Worm (Caenorhabditis elegans): ENCODE measurements around the gene rde-11.

Gene rde-11

ce11 chrIV:13075625-13076252 lies 29.3 kb upstream of the rde-11 start:
- TF ChIP-seq nfya-1 (tag; optimal IDR thresholded peaks at IDR 0.05) (no peak), F13H6.1 (tag; optimal IDR thresholded peaks at IDR 0.05) (no peak), zip-5 (tag; optimal IDR thresholded peaks at IDR 0.05) (no peak), pat-9 (tag; optimal IDR thresholded peaks at IDR 0.05) (no peak), elt-4 (tag; optimal IDR thresholded peaks at IDR 0.05) (no peak), ceh-48 (tag; optimal IDR thresholded peaks at IDR 0.05) (no peak)

ce11 chrIV:13076620-13077019 lies 28.4 kb upstream of the rde-11 start, which contains the start of gene C39E9.7:
Gene C39E9.7 (minus strand): TSS chrIV:13076720.
- TF ChIP-seq T23F11.4 (GFP tag; optimal IDR thresholded peaks at IDR 0.05), result no peak
- no peak for TF ChIP-seq fkh-6 (tag; optimal IDR thresholded peaks at IDR 0.05)
- TF ChIP-seq rnt-1 (tag; optimal IDR thresholded peaks at IDR 0.05), result no peak
- TF ChIP-seq nhr-11 (tag; optimal IDR thresholded peaks at IDR 0.05), result no peak

DNA sequence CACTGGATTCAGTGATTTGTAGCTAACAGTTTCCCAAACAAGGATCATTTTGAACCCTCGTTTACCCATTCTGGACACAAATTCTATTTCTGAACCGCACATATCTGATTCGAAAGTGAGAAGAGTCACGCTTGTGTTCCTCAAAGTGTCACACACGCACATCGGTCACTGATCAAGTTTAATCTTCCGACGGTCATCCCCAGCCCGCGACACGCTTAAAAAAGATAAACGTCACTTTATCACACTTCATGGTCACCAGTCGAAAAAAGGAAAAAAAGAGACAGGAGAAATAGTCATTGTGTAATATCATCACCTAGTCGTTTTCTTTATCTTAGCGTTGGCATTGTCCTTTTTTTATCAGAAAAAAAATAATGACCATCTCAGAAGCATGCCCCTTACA lies 27.3 kb upstream of the rde-11 start:
- no peak for TF ChIP-seq npax-4 (tag; optimal IDR thresholded peaks at IDR 0.05)

- TF ChIP-seq ceh-2 (tag; optimal IDR thresholded peaks at IDR 0.05) (no peak), gmeb-2 (tag; optimal IDR thresholded peaks at IDR 0.05) (no peak)
Measured at ce11 chrIV:13078342-13078741, 26.7 kb upstream of the rde-11 start.

ce11 chrIV:13079119-13079518 lies 25.9 kb upstream of the rde-11 start, which contains the start of gene C39E9.8:
Gene C39E9.8 (plus strand): TSS chrIV:13079446.
- no peak for TF ChIP-seq elt-4 (tag; optimal IDR thresholded peaks at IDR 0.05)

DNA sequence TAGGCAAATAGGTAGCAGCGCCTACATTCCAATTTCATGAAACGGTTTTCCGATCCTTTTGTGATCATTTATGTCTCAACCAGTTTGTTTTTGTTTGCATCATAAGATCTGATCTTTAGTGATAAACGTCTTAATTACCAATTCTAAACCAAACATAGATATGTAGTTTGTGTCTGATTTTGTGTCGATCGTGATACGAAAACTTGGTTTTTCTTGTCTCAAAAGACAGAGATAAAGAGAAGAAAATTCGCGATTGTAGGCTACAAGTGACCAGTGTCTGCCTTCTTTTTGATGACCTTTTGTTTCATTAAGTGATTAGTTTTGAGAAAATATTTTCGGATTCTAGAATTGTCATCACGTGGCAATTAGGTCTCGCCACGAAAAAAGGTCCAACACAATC lies 24.8 kb upstream of the rde-11 start:
- TF ChIP-seq sdc-2 (tag; optimal IDR thresholded peaks at IDR 0.05) (no peak), sox-2 (GFP tag; IDR thresholded peaks at IDR 0.05) (no peak), ceh-45 (GFP tag; IDR thresholded peaks at IDR 0.05) (no peak), sox-4 (tag; optimal IDR thresholded peaks at IDR 0.05) (no peak), fkh-6 (tag; optimal IDR thresholded peaks at IDR 0.05) (no peak), ceh-24 (tag; optimal IDR thresholded peaks at IDR 0.05) (no peak), unc-55 (GFP tag; optimal IDR thresholded peaks at IDR 0.05) (no peak), fax-1 (tag; optimal IDR thresholded peaks at IDR 0.05) (no peak), hlh-30 (tag; optimal IDR thresholded peaks at IDR 0.05; ENCODE audit: insufficient read depth) (no peak), lim-6 (tag; optimal IDR thresholded peaks at IDR 0.05) (no peak), unc-86 (tag; optimal IDR thresholded peaks at IDR 0.05) (no peak), pax-1 (tag; optimal IDR thresholded peaks at IDR 0.05) (no peak)

ce11 chrIV:13080861-13081260 lies 24.1 kb upstream of the rde-11 start:
- TF ChIP-seq ref-2 (tag; optimal IDR thresholded peaks at IDR 0.05) (no peak), ceh-24 (tag; optimal IDR thresholded peaks at IDR 0.05) (no peak), ztf-16 (tag; optimal IDR thresholded peaks at IDR 0.05) (no peak), ceh-48 (tag; optimal IDR thresholded peaks at IDR 0.05) (no peak), ahr-1 (tag; optimal IDR thresholded peaks at IDR 0.05) (no peak), K09A11.1 (tag; optimal IDR thresholded peaks at IDR 0.05; ENCODE audit: insufficient read depth) (no peak), ceh-18 (tag; optimal IDR thresholded peaks at IDR 0.05) (no peak), hlh-15 (tag; optimal IDR thresholded peaks at IDR 0.05) (no peak), eyg-1 (tag; optimal IDR thresholded peaks at IDR 0.05) (no peak), pag-3 (tag; optimal IDR thresholded peaks at IDR 0.05; ENCODE audit: borderline replicate concordance) (no peak), sdc-2 (tag; optimal IDR thresholded peaks at IDR 0.05) (no peak), ceh-2 (tag; optimal IDR thresholded peaks at IDR 0.05) (no peak), dve-1 (tag; optimal IDR thresholded peaks at IDR 0.05) (no peak), zip-5 (tag; optimal IDR thresholded peaks at IDR 0.05) (no peak), nhr-232 (tag; optimal IDR thresholded peaks at IDR 0.05) (no peak)

All from whole organism, late embryonic.